Fruit fly (Drosophila melanogaster) whole organism, embryonic: ENCODE measurements around the gene Schip1.
A peak's percentile ranks its signal among the peaks of the same experiment; 100 is the strongest.

ENCODE experiments used
- Asciz ChIP-seq: fragments of 200-800 bp; sonication (Bioruptor generic); optimal IDR thresholded peaks from 2 replicates; lab custom pipeline; 2017; ENCODE audit warnings: missing biosample characterization, mild to moderate bottlenecking, missing genetic modification characterization, missing genetic modification reagents
- CG10654 ChIP-seq: fragments of 200-800 bp; sonication (Bioruptor generic); optimal IDR thresholded peaks from 2 replicates; lab custom pipeline; 2016; ENCODE audit warnings: missing biosample characterization, missing genetic modification characterization
- CG10979 ChIP-seq: fragments of 200-800 bp; sonication (Bioruptor generic); optimal IDR thresholded peaks from 2 replicates; lab custom pipeline; 2018; ENCODE audit warnings: missing biosample characterization, mild to moderate bottlenecking, missing genetic modification characterization, moderate library complexity
- CG11398 ChIP-seq: fragments of 200-800 bp; sonication (Bioruptor generic); optimal IDR thresholded peaks from 2 replicates; lab custom pipeline; 2016; ENCODE audit warnings: missing biosample characterization, missing genetic modification characterization
- CG12391 ChIP-seq: fragments of 200-800 bp; sonication (Bioruptor generic); optimal IDR thresholded peaks from 3 replicates; lab custom pipeline; 2018; ENCODE audit warnings: missing biosample characterization, mild to moderate bottlenecking, missing genetic modification characterization, moderate library complexity
- CG14667 ChIP-seq: fragments of 200-800 bp; sonication (Bioruptor generic); IDR thresholded peaks from 2 replicates; pipeline ENCODE4 v1.3.6; 2022; ENCODE audit warnings: missing biosample characterization, missing genetic modification characterization
- CG15696 ChIP-seq: fragments of 200-800 bp; sonication (Bioruptor generic); optimal IDR thresholded peaks from 2 replicates; lab custom pipeline; 2019; ENCODE audit warnings: missing biosample characterization, mild to moderate bottlenecking, missing genetic modification characterization, moderate library complexity
- CG16779 ChIP-seq: fragments of 200-800 bp; sonication (Bioruptor generic); IDR thresholded peaks from 2 replicates; pipeline ENCODE4 v1.3.6; 2022; ENCODE audit warnings: missing biosample characterization, missing genetic modification characterization
- CG18011 ChIP-seq: fragments of 200-800 bp; sonication (Bioruptor generic); optimal IDR thresholded peaks from 2 replicates; lab custom pipeline; 2017; ENCODE audit warnings: missing biosample characterization, missing genetic modification characterization, mild to moderate bottlenecking, moderate library complexity, missing genotype
- CG2129 ChIP-seq: fragments of 200-800 bp; sonication (Bioruptor generic); IDR thresholded peaks from 2 replicates; pipeline ENCODE4 v1.3.6; 2022; ENCODE audit warnings: missing biosample characterization, missing genetic modification characterization; ENCODE audit not compliant: partially characterized antibody
- CG30403 ChIP-seq: fragments of 200-800 bp; sonication (Bioruptor generic); optimal IDR thresholded peaks from 3 replicates; lab custom pipeline; 2016; ENCODE audit warnings: missing biosample characterization, missing genetic modification characterization
- CG3995 ChIP-seq: fragments of 200-800 bp; sonication (Bioruptor generic); optimal IDR thresholded peaks from 3 replicates; lab custom pipeline; 2016; ENCODE audit warnings: missing biosample characterization, missing genetic modification characterization
- CG4282 ChIP-seq: fragments of 200-800 bp; sonication (Bioruptor generic); optimal IDR thresholded peaks from 2 replicates; lab custom pipeline; 2016; ENCODE audit warnings: missing biosample characterization, missing genetic modification characterization
- CG43689 ChIP-seq: fragments of 200-800 bp; sonication (Bioruptor generic); IDR thresholded peaks from 2 replicates; pipeline ENCODE4 v1.3.6; 2022; ENCODE audit warnings: missing biosample characterization, missing genetic modification characterization
- CG4424 ChIP-seq: fragments of 200-800 bp; sonication (Bioruptor generic); optimal IDR thresholded peaks from 3 replicates; lab custom pipeline; 2016; ENCODE audit warnings: missing biosample characterization, missing genetic modification characterization
- CG7963 ChIP-seq: fragments of 200-800 bp; sonication (Bioruptor generic); IDR thresholded peaks from 3 replicates; pipeline ENCODE4 v1.3.6; 2022; ENCODE audit warnings: missing biosample characterization, missing genetic modification characterization; ENCODE audit not compliant: partially characterized antibody
- CG8290 ChIP-seq, 3 experiments: fragments of 200-800 bp; sonication (Bioruptor generic); optimal IDR thresholded peaks; 2 replicates each; lab custom pipeline; 2016 to 2019; ENCODE audit warnings: missing biosample characterization in 3 of 3, missing genetic modification characterization in 3 of 3, mild to moderate bottlenecking in 2 of 3, moderate library complexity in 1 of 3
- CG9437 ChIP-seq: fragments of 200-800 bp; sonication (Bioruptor generic); optimal IDR thresholded peaks from 2 replicates; lab custom pipeline; 2018; ENCODE audit warnings: missing biosample characterization, mild to moderate bottlenecking, missing genetic modification characterization
- CG9797 ChIP-seq: fragments of 200-800 bp; sonication (Bioruptor generic); optimal IDR thresholded peaks from 3 replicates; lab custom pipeline; 2018; ENCODE audit warnings: missing biosample characterization, mild to moderate bottlenecking, missing genetic modification characterization
- CrebB ChIP-seq: fragments of 200-800 bp; sonication (Bioruptor generic); optimal IDR thresholded peaks from 3 replicates; lab custom pipeline; 2018; ENCODE audit warnings: missing biosample characterization, mild to moderate bottlenecking, missing genetic modification characterization
- Dbx ChIP-seq: fragments of 200-800 bp; sonication (Bioruptor generic); IDR thresholded peaks from 3 replicates; pipeline ENCODE4 v1.3.6; 2022; ENCODE audit warnings: missing biosample characterization, missing genetic modification characterization
- Fer1 ChIP-seq: fragments of 200-800 bp; sonication (Bioruptor generic); optimal IDR thresholded peaks from 2 replicates; lab custom pipeline; 2017; ENCODE audit warnings: missing biosample characterization, mild to moderate bottlenecking, missing genetic modification characterization
- Gsc ChIP-seq: fragments of 200-800 bp; sonication (Bioruptor generic); IDR thresholded peaks from 2 replicates; pipeline ENCODE4 v1.3.6; 2022; ENCODE audit warnings: missing biosample characterization, missing genetic modification characterization
- H2.0 ChIP-seq: fragments of 200-800 bp; sonication (Bioruptor generic); IDR thresholded peaks from 2 replicates; pipeline ENCODE4 v1.3.6; 2022; ENCODE audit warnings: missing biosample characterization, missing genetic modification characterization
- Hey ChIP-seq: fragments of 200-800 bp; sonication (Bioruptor generic); optimal IDR thresholded peaks from 3 replicates; lab custom pipeline; 2018; ENCODE audit warnings: missing biosample characterization, mild to moderate bottlenecking, missing genetic modification characterization
- HmgZ ChIP-seq: fragments of 200-800 bp; sonication (Bioruptor generic); optimal IDR thresholded peaks from 2 replicates; lab custom pipeline; 2018; ENCODE audit warnings: missing biosample characterization, mild to moderate bottlenecking, missing genetic modification characterization
- Lhr ChIP-seq: fragments of 200-800 bp; sonication (Bioruptor generic); optimal IDR thresholded peaks from 3 replicates; lab custom pipeline; 2017; ENCODE audit warnings: mild to moderate bottlenecking, missing biosample characterization, missing genetic modification reagents, missing genetic modification characterization
- Meics ChIP-seq: fragments of 200-800 bp; sonication (Bioruptor generic); optimal IDR thresholded peaks from 2 replicates; lab custom pipeline; 2017; ENCODE audit warnings: missing biosample characterization, mild to moderate bottlenecking, missing genetic modification characterization
- NFAT ChIP-seq: fragments of 200-800 bp; sonication (Bioruptor generic); IDR thresholded peaks from 2 replicates; pipeline ENCODE4 v1.3.6; 2022; ENCODE audit warnings: missing biosample characterization, missing genetic modification characterization
- Nf-YB ChIP-seq: fragments of 200-800 bp; sonication (Bioruptor generic); optimal IDR thresholded peaks from 3 replicates; lab custom pipeline; 2019; ENCODE audit warnings: missing biosample characterization, mild to moderate bottlenecking, missing genetic modification characterization, moderate library complexity
- Sin3A ChIP-seq: fragments of >200 bp; optimal IDR thresholded peaks from 2 replicates; lab custom pipeline; 2018
- Xrp1 ChIP-seq: fragments of 200-800 bp; sonication (Bioruptor generic); IDR thresholded peaks from 2 replicates; pipeline ENCODE4 v1.3.6; 2022; ENCODE audit warnings: missing biosample characterization, missing genetic modification characterization
- ac ChIP-seq: fragments of 200-800 bp; sonication (Bioruptor generic); optimal IDR thresholded peaks from 3 replicates; lab custom pipeline; 2017; ENCODE audit warnings: missing biosample characterization, mild to moderate bottlenecking, missing genetic modification characterization
- chif ChIP-seq, 2 experiments: fragments of 200-800 bp; sonication (Bioruptor generic); optimal IDR thresholded peaks; 3 replicates each; lab custom pipeline; 2016; ENCODE audit warnings: missing biosample characterization in 2 of 2, missing genetic modification characterization in 2 of 2
- gem ChIP-seq: fragments of 200-800 bp; sonication (Bioruptor generic); optimal IDR thresholded peaks from 2 replicates; lab custom pipeline; 2019; ENCODE audit warnings: missing biosample characterization, mild to moderate bottlenecking, missing genetic modification characterization, moderate library complexity
- gsb-n ChIP-seq: fragments of 200-800 bp; sonication (Bioruptor generic); optimal IDR thresholded peaks from 3 replicates; lab custom pipeline; 2018; ENCODE audit warnings: missing biosample characterization, mild to moderate bottlenecking, missing genetic modification characterization
- ham ChIP-seq: fragments of 200-800 bp; sonication (Bioruptor generic); IDR thresholded peaks from 2 replicates; pipeline ENCODE4 v1.3.6; 2022; ENCODE audit warnings: missing biosample characterization, missing genetic modification characterization
- hth ChIP-seq: fragments of >200 bp; optimal IDR thresholded peaks from 2 replicates; lab custom pipeline; 2017; ENCODE audit warnings: inconsistent platforms
- ind ChIP-seq: fragments of 200-800 bp; sonication (Bioruptor generic); optimal IDR thresholded peaks from 3 replicates; lab custom pipeline; 2016; ENCODE audit warnings: missing biosample characterization, missing genetic modification characterization
- luna ChIP-seq: fragments of 200-800 bp; sonication (Bioruptor generic); optimal IDR thresholded peaks from 2 replicates; lab custom pipeline; 2016; ENCODE audit warnings: missing biosample characterization, missing genetic modification characterization
- onecut ChIP-seq: fragments of 200-800 bp; sonication (Bioruptor generic); IDR thresholded peaks from 2 replicates; pipeline ENCODE4 v1.3.6; 2022; ENCODE audit warnings: missing biosample characterization, missing genetic modification characterization
- org-1 ChIP-seq: fragments of 200-800 bp; sonication (Bioruptor generic); optimal IDR thresholded peaks from 2 replicates; lab custom pipeline; 2017; ENCODE audit warnings: missing biosample characterization, missing genetic modification characterization
- pb ChIP-seq: fragments of 200-800 bp; sonication (Bioruptor generic); optimal IDR thresholded peaks from 3 replicates; lab custom pipeline; 2016; ENCODE audit warnings: missing biosample characterization, missing genetic modification characterization
- phol ChIP-seq: fragments of 200-800 bp; sonication (Bioruptor generic); optimal IDR thresholded peaks from 3 replicates; lab custom pipeline; 2018; ENCODE audit warnings: missing biosample characterization, mild to moderate bottlenecking, missing genetic modification characterization, moderate library complexity
- ranshi ChIP-seq: fragments of 200-800 bp; sonication (Bioruptor generic); IDR thresholded peaks from 2 replicates; pipeline ENCODE4 v1.3.6; 2022; ENCODE audit warnings: missing biosample characterization, missing genetic modification characterization
- sob ChIP-seq: fragments of 200-800 bp; sonication (Bioruptor generic); IDR thresholded peaks from 2 replicates; pipeline ENCODE4 v1.3.6; 2022; ENCODE audit warnings: missing biosample characterization, missing genetic modification characterization
- ssp ChIP-seq: fragments of 200-800 bp; sonication (Bioruptor generic); IDR thresholded peaks from 2 replicates; pipeline ENCODE4 v1.3.6; 2022; ENCODE audit warnings: missing biosample characterization, missing genetic modification characterization
- stwl ChIP-seq: fragments of 200-800 bp; sonication (Bioruptor generic); optimal IDR thresholded peaks from 3 replicates; lab custom pipeline; 2018; ENCODE audit warnings: missing biosample characterization, mild to moderate bottlenecking, missing genetic modification characterization, moderate library complexity
- unpg ChIP-seq: fragments of 200-800 bp; sonication (Bioruptor generic); optimal IDR thresholded peaks from 3 replicates; lab custom pipeline; 2018; ENCODE audit warnings: missing biosample characterization, mild to moderate bottlenecking, missing genetic modification characterization, moderate library complexity
- vnd ChIP-seq: fragments of 200-800 bp; sonication (Bioruptor generic); IDR thresholded peaks from 3 replicates; pipeline ENCODE4 v1.3.6; 2022; ENCODE audit warnings: missing biosample characterization, missing genetic modification characterization; ENCODE audit not compliant: partially characterized antibody
- wek ChIP-seq: fragments of 200-800 bp; sonication (Bioruptor generic); optimal IDR thresholded peaks from 3 replicates; lab custom pipeline; 2018; ENCODE audit warnings: missing biosample characterization, mild to moderate bottlenecking, missing genetic modification characterization, moderate library complexity
- zf30C ChIP-seq: fragments of 200-800 bp; sonication (Bioruptor generic); optimal IDR thresholded peaks from 3 replicates; lab custom pipeline; 2018; ENCODE audit warnings: missing biosample characterization, mild to moderate bottlenecking, missing genetic modification characterization

The Schip1 gene

dm6 chr2L:10342471-10342870 is 11.6 kb upstream of the Schip1 start, which contains the start of gene Sps2 (continued):
- TF ChIP-seq ssp = peak; percentile 17; the same call in 1 of the 2 replicates
- TF ChIP-seq vnd = no peak
- TF ChIP-seq CG3995 (GFP tag; lab: Kevin White, UChicago) = no peak
- TF ChIP-seq Gsc (GFP tag; lab: Robert Waterston, UW) = no peak
- no peak; the same call in 1 of the 2 replicates for TF ChIP-seq NFAT (GFP tag; lab: Robert Waterston, UW)
- TF ChIP-seq gem = peak; percentile 33
- TF ChIP-seq CG4282 = no peak
- no peak for TF ChIP-seq hth (lab: Kevin White, UChicago)
- peak; percentile 23 for TF ChIP-seq HmgZ (tag; lab: Kevin White, UChicago)
- no peak for TF ChIP-seq ham (GFP tag; lab: Robert Waterston, UW)
- TF ChIP-seq CG43689 (GFP tag; lab: Robert Waterston, UW) = no peak
- no peak for TF ChIP-seq Hey (tag; lab: Kevin White, UChicago)
- TF ChIP-seq CG10654 (GFP tag; lab: Kevin White, UChicago) = no peak
- TF ChIP-seq CG9437 (GFP tag; lab: Kevin White, UChicago) = no peak
- no peak for TF ChIP-seq Nf-YB (GFP tag; lab: Kevin White, UChicago)
- TF ChIP-seq unpg (GFP tag; lab: Kevin White, UChicago) = no peak
- no peak for TF ChIP-seq CG16779 (GFP tag; lab: Robert Waterston, UW)
- no peak for TF ChIP-seq Lhr
- no peak for TF ChIP-seq chif (GFP tag; optimal IDR thresholded peaks at IDR 0.05; lab: Kevin White, UChicago)
- TF ChIP-seq CG12391 (tag; lab: Kevin White, UChicago) = peak; percentile 37
- TF ChIP-seq CG18011 (GFP tag; lab: Kevin White, UChicago) = no peak
- no peak for TF ChIP-seq Fer1 (GFP tag; lab: Kevin White, UChicago)
- TF ChIP-seq gsb-n = no peak
- TF ChIP-seq Dbx (GFP tag; lab: Robert Waterston, UW) = no peak
- no peak for TF ChIP-seq org-1 (GFP tag; lab: Kevin White, UChicago)
- TF ChIP-seq sob (GFP tag; lab: Robert Waterston, UW) = 0 out of 2 replicates have a peak, but pooled peaks have one; percentile 30
- TF ChIP-seq ind (GFP tag; lab: Kevin White, UChicago) = no peak
- peak; percentile 57 for TF ChIP-seq stwl (tag; lab: Kevin White, UChicago)
- no peak for TF ChIP-seq Sin3A (lab: Kevin White, UChicago)
- no peak for TF ChIP-seq CG14667 (GFP tag; lab: Robert Waterston, UW)
- no peak for TF ChIP-seq zf30C (GFP tag; lab: Kevin White, UChicago)
- no peak for TF ChIP-seq Xrp1 (GFP tag; lab: Robert Waterston, UW)
- no peak for TF ChIP-seq CG4424 (GFP tag; lab: Kevin White, UChicago)
- TF ChIP-seq H2.0 = no peak
- peak; percentile 42 for TF ChIP-seq phol (tag; lab: Kevin White, UChicago)
- TF ChIP-seq ac (GFP tag; lab: Kevin White, UChicago) = no peak
- no peak for TF ChIP-seq CG15696
- TF ChIP-seq CG2129 (GFP tag; lab: Robert Waterston, UW) = peak; percentile 70
- TF ChIP-seq CG9797 (GFP tag; lab: Kevin White, UChicago) = no peak
- TF ChIP-seq CG10979 = peak; percentile 24
- no peak for TF ChIP-seq luna (GFP tag; lab: Kevin White, UChicago)
- TF ChIP-seq CrebB (tag; lab: Kevin White, UChicago) = no peak
- TF ChIP-seq CG8290 (GFP tag; optimal IDR thresholded peaks at IDR 0.05; lab: Kevin White, UChicago) = peak; percentile 48
- TF ChIP-seq CG8290 (tag; optimal IDR thresholded peaks at IDR 0.05; lab: Kevin White, UChicago) = peak in 1 of 2 experiments; percentile 53
- TF ChIP-seq onecut (GFP tag; lab: Robert Waterston, UW) = no peak
- TF ChIP-seq wek (GFP tag; lab: Kevin White, UChicago) = peak; percentile 4
- TF ChIP-seq ranshi (GFP tag; lab: Robert Waterston, UW) = no peak
- TF ChIP-seq pb = no peak
- no peak for TF ChIP-seq Meics (GFP tag; lab: Kevin White, UChicago)
- TF ChIP-seq CG11398 (GFP tag; lab: Kevin White, UChicago) = no peak
- TF ChIP-seq CG7963 (GFP tag; lab: Robert Waterston, UW) = peak; percentile 52; the same call in 1 of the 3 replicates
- TF ChIP-seq Asciz = no peak
- TF ChIP-seq CG30403 (GFP tag; lab: Kevin White, UChicago) = no peak
